Fruit fly (Drosophila melanogaster) whole organism, larva: ENCODE data around the gene MED6.

Experiments used
- noc ChIP-seq: fragments of 200-800 bp; sonication (Bioruptor generic); optimal IDR thresholded peaks from 3 replicates; lab custom pipeline; 2019; ENCODE audit warnings: missing biosample characterization, mild to moderate bottlenecking, missing genetic modification characterization, moderate library complexity

MED6 gene

dm6 chr3R:9768884-9769283 lies at the start of gene MED6:
Gene MED6 (minus strand): TSS chr3R:9768984.
- no peak for TF ChIP-seq noc (tag; lab: Kevin White, UChicago)

- TF ChIP-seq noc (tag; lab: Kevin White, UChicago) = no peak
These were observed 49.5 kb upstream of the MED6 start, which contains the start of gene CG9459 for dm6 chr3R:9818295-9818694. Gene CG9459 (minus strand): TSS chr3R:9818395.

- no peak for TF ChIP-seq noc (tag; lab: Kevin White, UChicago)
These were observed 48.1 kb upstream of the MED6 start, which contains the start of gene CG16904 for dm6 chr3R:9816879-9817278. Gene CG16904 (minus strand): TSS chr3R:9816979.

dm6 chr3R:9813861-9814260 lies 45.1 kb upstream of the MED6 start, which contains the start of gene eloF:
Gene eloF (plus strand): TSS chr3R:9814161.
- no peak for TF ChIP-seq noc (tag; lab: Kevin White, UChicago)

dm6 chr3R:9812447-9812846 lies 43.7 kb upstream of the MED6 start, which contains the start of gene CG8534:
Gene CG8534 (plus strand): TSS chr3R:9812747.
- TF ChIP-seq noc (tag; lab: Kevin White, UChicago) = no peak

- peak; percentile 52 for TF ChIP-seq noc (tag; lab: Kevin White, UChicago)
These were observed 40.3 kb upstream of the MED6 start, which contains the start of gene FBXO11 for dm6 chr3R:9808946-9809545. Gene FBXO11 (minus strand): TSS chr3R:9809368.

DNA sequence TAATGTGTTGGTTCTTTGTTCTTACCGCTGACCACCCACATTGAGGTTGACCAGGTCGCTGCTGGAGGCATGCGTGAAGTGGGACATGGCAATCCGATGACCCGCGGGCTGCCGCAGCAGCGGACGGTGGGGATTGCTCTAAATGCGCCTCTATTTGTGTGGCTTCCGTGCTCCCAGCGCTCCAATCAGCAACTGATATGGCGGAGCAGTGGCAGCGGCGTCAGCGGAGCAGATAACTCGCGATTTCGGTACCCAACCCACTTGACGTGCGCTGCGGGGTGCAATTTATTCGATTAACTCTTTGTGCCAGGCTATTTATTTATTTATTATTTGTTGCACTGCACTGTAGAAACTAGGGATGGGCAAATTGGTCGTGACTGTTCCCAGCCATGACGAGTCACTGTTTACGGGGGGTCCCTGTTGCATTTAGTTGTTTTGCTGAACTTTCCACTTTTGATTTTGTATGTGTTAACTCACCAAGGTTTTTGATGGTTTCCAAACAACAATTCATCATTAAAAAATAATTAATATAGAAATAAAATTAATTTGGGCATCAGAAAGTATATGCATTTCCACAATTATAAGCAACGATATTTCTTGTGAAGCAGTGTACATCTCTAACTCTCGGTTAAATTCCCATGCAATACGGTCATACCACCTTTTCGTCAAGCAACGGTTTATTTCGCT lies 32.0 kb upstream of the MED6 start, which contains the start of the genes CG9467 and CG8526:
Gene CG9467, minus strand, starts transcription at position 383 of the 687 bp plus-strand sequence.
Gene CG8526, plus strand, starts transcription at position 637 of the 687 bp plus-strand sequence.
- no peak for TF ChIP-seq noc (tag; lab: Kevin White, UChicago)

DNA sequence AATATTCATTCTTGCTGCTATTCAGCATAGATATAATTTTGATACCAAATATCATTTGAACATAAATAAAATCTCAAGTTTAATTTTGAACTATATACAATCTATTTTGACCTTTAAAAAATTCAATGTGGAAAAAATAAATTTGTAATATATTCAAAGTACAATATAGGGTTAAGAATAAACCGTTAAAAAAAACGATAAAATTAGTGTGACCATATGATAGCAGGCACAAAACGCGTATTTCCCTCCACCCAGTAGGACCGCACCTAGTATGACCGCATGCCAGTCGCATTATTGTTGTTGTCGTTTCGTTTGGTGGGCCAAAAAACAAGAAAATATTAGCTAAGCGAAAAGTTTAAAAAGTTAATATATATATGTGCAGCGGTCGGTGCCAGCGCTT lies 24.2 kb upstream of the MED6 start, which contains the start of gene CG8516:
Gene CG8516, plus strand, starts transcription at position 278 of the 400 bp plus-strand sequence.
- no peak for TF ChIP-seq noc (tag; lab: Kevin White, UChicago)

DNA sequence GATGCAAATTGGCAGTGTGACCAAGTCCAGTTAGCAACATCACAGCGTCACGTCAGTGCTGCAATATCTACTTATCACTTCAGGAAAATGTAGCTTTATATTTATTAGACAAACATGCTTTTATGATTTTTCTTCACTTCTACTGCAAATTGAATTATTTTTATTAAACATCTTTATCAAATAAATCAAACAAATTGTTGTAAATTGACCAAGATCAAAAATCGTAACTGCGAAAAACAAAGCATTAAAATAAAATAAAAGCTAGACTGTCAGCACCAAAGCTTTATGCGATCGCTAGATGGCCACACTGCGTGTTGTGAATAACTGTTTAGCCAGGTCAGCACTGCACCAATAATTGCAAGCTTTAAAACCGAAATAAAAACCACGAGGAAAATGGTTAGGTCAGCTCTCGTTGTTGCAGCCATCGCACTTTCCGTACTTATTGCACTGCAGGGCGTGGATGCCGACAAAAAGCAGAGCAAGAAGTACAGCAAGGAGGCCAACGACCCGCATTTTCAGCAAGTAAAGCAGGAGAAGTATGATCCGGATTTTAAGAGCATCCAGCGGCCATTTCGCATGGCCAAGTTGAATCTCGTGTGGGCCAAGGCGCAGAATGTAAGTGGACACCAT lies 22.5 kb upstream of the MED6 start, which contains the start of the genes CG12945 and CG8507:
Gene CG12945, minus strand, starts transcription at position 45 of the 630 bp plus-strand sequence.
Gene CG8507, plus strand, starts transcription at position 307 of the 630 bp plus-strand sequence.
- peak; percentile 50 for TF ChIP-seq noc (tag; lab: Kevin White, UChicago)

DNA sequence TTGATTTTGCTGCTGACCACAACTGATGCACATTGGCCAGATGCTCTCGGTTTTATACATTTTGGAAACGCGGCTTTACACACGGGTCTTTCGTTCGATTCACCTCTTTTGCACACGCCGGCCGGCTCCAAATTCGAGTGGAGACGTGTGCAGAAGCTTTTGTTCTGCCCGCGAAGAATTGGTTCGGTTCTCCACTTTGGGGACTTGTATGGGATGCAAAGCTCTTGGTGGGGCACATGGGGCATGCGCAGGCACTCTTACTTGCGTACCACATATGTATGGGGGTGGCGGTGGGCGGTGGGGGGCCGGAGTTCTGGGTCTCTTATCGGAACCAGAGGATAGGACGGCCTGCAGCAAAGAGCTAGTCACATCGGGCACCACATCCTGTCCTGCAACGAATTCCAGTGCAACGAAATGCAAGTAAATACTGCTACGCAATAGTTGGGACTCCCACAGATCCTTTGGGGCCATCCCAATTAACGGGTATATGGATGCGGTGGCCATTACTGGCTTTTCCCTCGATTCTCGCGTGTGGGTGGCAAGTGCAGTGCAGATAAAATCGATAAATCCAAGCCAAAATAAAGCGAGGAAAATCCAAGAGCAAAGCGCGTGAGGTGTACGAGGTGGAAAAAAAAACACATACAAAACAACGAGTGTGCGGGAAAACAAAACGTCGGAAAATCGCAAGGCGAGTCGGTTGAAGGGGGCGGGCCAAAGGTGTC lies 15.7 kb upstream of the MED6 start, which contains the start of the genes MtnA and CG8500:
Gene MtnA, minus strand, starts transcription at position 30 of the 722 bp plus-strand sequence.
Gene CG8500, plus strand, starts transcription at position 313 of the 722 bp plus-strand sequence.
- TF ChIP-seq noc (tag; lab: Kevin White, UChicago) = no peak

dm6 chr3R:9783240-9783917 lies 14.6 kb upstream of the MED6 start:
- no peak for TF ChIP-seq noc (tag; lab: Kevin White, UChicago)

dm6 chr3R:9779764-9780163 lies 11.0 kb upstream of the MED6 start, which contains the start of gene CG12947:
Gene CG12947 (plus strand): TSS chr3R:9780064.
- TF ChIP-seq noc (tag; lab: Kevin White, UChicago) = no peak

dm6 chr3R:9777941-9778360 lies 9.2 kb upstream of the MED6 start, which contains the start of gene RpS29:
Gene RpS29 (plus strand): TSS chr3R:9778042.
- TF ChIP-seq noc (tag; lab: Kevin White, UChicago) = peak; percentile 73

- no peak for TF ChIP-seq noc (tag; lab: Kevin White, UChicago)
These were observed 6.0 kb upstream of the MED6 start, which contains the start of gene topi for dm6 chr3R:9774821-9775220. Gene topi (plus strand): TSS chr3R:9775121.
